Fruit fly (Drosophila melanogaster) whole organism, embryonic: ENCODE results near the gene Ostgamma.
A peak's percentile ranks its signal among the peaks of the same experiment; 100 is the strongest.

ENCODE experiments used
- CG10267 ChIP-seq: fragments of 200-800 bp; sonication (Bioruptor generic); optimal IDR thresholded peaks from 2 replicates; lab custom pipeline; 2018; ENCODE audit warnings: missing biosample characterization, mild to moderate bottlenecking, missing genetic modification characterization, moderate library complexity
- CG10321 ChIP-seq: fragments of 200-800 bp; sonication (Bioruptor generic); IDR thresholded peaks from 2 replicates; pipeline ENCODE4 v1.3.6; 2022; ENCODE audit warnings: missing biosample characterization, missing genetic modification characterization
- CG10654 ChIP-seq: fragments of 200-800 bp; sonication (Bioruptor generic); optimal IDR thresholded peaks from 2 replicates; lab custom pipeline; 2016; ENCODE audit warnings: missing biosample characterization, missing genetic modification characterization
- CG12236 ChIP-seq: fragments of 200-800 bp; sonication (Bioruptor generic); optimal IDR thresholded peaks from 2 replicates; lab custom pipeline; 2016; ENCODE audit warnings: missing biosample characterization, missing genetic modification characterization
- CG13624 ChIP-seq: fragments of 200-800 bp; sonication (Bioruptor generic); optimal IDR thresholded peaks from 2 replicates; lab custom pipeline; 2016; ENCODE audit warnings: missing biosample characterization, missing genetic modification characterization
- CG16863 ChIP-seq: fragments of 200-800 bp; sonication (Bioruptor generic); optimal IDR thresholded peaks from 3 replicates; lab custom pipeline; 2016; ENCODE audit warnings: missing biosample characterization, missing genetic modification characterization
- CG17912 ChIP-seq: fragments of 200-800 bp; sonication (Bioruptor generic); optimal IDR thresholded peaks from 2 replicates; lab custom pipeline; 2018; ENCODE audit warnings: missing biosample characterization, mild to moderate bottlenecking, missing genetic modification characterization
- CG2712 ChIP-seq: fragments of 200-800 bp; optimal IDR thresholded peaks from 3 replicates; lab custom pipeline; 2019; ENCODE audit warnings: missing biosample characterization, mild to moderate bottlenecking, missing genetic modification characterization, moderate library complexity
- CG2875 ChIP-seq: fragments of 200-800 bp; sonication (Bioruptor generic); optimal IDR thresholded peaks from 2 replicates; lab custom pipeline; 2017; ENCODE audit warnings: missing biosample characterization, mild to moderate bottlenecking, missing genetic modification characterization, missing genetic modification reagents
- CG2889 ChIP-seq: fragments of 200-800 bp; sonication (Bioruptor generic); IDR thresholded peaks from 3 replicates; pipeline ENCODE4 v1.3.6; 2022; ENCODE audit warnings: missing biosample characterization, missing genetic modification characterization
- CG30431 ChIP-seq: fragments of 200-800 bp; sonication (Bioruptor generic); optimal IDR thresholded peaks from 2 replicates; lab custom pipeline; 2017; ENCODE audit warnings: missing biosample characterization, missing genetic modification characterization
- CG42726 ChIP-seq: fragments of 200-800 bp; sonication (Bioruptor generic); IDR thresholded peaks from 2 replicates; pipeline ENCODE4 v1.3.6; 2022; ENCODE audit warnings: missing biosample characterization, missing genetic modification characterization; ENCODE audit not compliant: partially characterized antibody
- CG4328 ChIP-seq: fragments of 200-800 bp; sonication (Bioruptor generic); optimal IDR thresholded peaks from 3 replicates; lab custom pipeline; 2017; ENCODE audit warnings: missing biosample characterization, missing genetic modification reagents, missing genetic modification characterization
- CG6272 ChIP-seq: fragments of 200-800 bp; sonication (Bioruptor generic); IDR thresholded peaks from 2 replicates; pipeline ENCODE4 v1.3.6; 2022; ENCODE audit warnings: missing biosample characterization, missing genetic modification characterization
- CG6765 ChIP-seq: fragments of 200-800 bp; sonication (Bioruptor generic); optimal IDR thresholded peaks from 3 replicates; lab custom pipeline; 2017; ENCODE audit warnings: missing biosample characterization, mild to moderate bottlenecking, missing genetic modification characterization
- CG7963 ChIP-seq: fragments of 200-800 bp; sonication (Bioruptor generic); IDR thresholded peaks from 3 replicates; pipeline ENCODE4 v1.3.6; 2022; ENCODE audit warnings: missing biosample characterization, missing genetic modification characterization; ENCODE audit not compliant: partially characterized antibody
- CG8765 ChIP-seq: fragments of 200-800 bp; sonication (Bioruptor generic); IDR thresholded peaks from 2 replicates; pipeline ENCODE4 v1.3.6; 2022; ENCODE audit warnings: missing biosample characterization, missing genetic modification characterization
- CG9215 ChIP-seq: fragments of 200-800 bp; sonication (Bioruptor generic); IDR thresholded peaks from 2 replicates; pipeline ENCODE4 v1.3.6; 2022; ENCODE audit warnings: missing biosample characterization, missing genetic modification characterization
- Camta ChIP-seq: fragments of 200-800 bp; sonication (Bioruptor generic); optimal IDR thresholded peaks from 2 replicates; lab custom pipeline; 2016; ENCODE audit warnings: missing biosample characterization, missing genetic modification characterization
- CoRest ChIP-seq: fragments of 200-800 bp; sonication (Bioruptor generic); optimal IDR thresholded peaks from 3 replicates; lab custom pipeline; 2018; ENCODE audit warnings: missing biosample characterization, mild to moderate bottlenecking, missing genetic modification characterization, moderate library complexity
- Dfd ChIP-seq, 2 experiments: fragments of >200 bp; optimal IDR thresholded peaks; 2 replicates each; lab custom pipeline; 2017; ENCODE audit warnings: missing biosample characterization in 2 of 2, missing genetic modification characterization in 2 of 2
- Doc3 ChIP-seq: fragments of 200-800 bp; sonication (Bioruptor generic); IDR thresholded peaks from 3 replicates; pipeline ENCODE4 v1.3.6; 2022; ENCODE audit warnings: missing biosample characterization, missing genetic modification characterization; ENCODE audit not compliant: partially characterized antibody
- Dp ChIP-seq: fragments of 200-800 bp; sonication (Bioruptor generic); optimal IDR thresholded peaks from 2 replicates; lab custom pipeline; 2018; ENCODE audit warnings: missing biosample characterization, mild to moderate bottlenecking, missing genetic modification characterization, moderate library complexity
- Fer1 ChIP-seq: fragments of 200-800 bp; sonication (Bioruptor generic); optimal IDR thresholded peaks from 2 replicates; lab custom pipeline; 2017; ENCODE audit warnings: missing biosample characterization, mild to moderate bottlenecking, missing genetic modification characterization
- HLH4C ChIP-seq: fragments of 200-800 bp; sonication (Bioruptor generic); IDR thresholded peaks from 3 replicates; pipeline ENCODE4 v1.3.6; 2022; ENCODE audit warnings: missing biosample characterization, missing genetic modification characterization; ENCODE audit not compliant: partially characterized antibody
- HmgZ ChIP-seq: fragments of 200-800 bp; sonication (Bioruptor generic); optimal IDR thresholded peaks from 2 replicates; lab custom pipeline; 2018; ENCODE audit warnings: missing biosample characterization, mild to moderate bottlenecking, missing genetic modification characterization
- MESR4 ChIP-seq: fragments of 200-800 bp; sonication (Bioruptor generic); optimal IDR thresholded peaks from 2 replicates; lab custom pipeline; 2018; ENCODE audit warnings: missing biosample characterization, mild to moderate bottlenecking, missing genetic modification characterization, moderate library complexity
- Med ChIP-seq: fragments of 200-800 bp; sonication (Bioruptor generic); peaks from one replicate; lab custom pipeline; 2016; ENCODE audit warnings: missing biosample characterization, missing genetic modification characterization, mild to moderate bottlenecking, inconsistent platforms, moderate library complexity
- Mes4 ChIP-seq: fragments of 200-800 bp; sonication (Bioruptor generic); optimal IDR thresholded peaks from 2 replicates; lab custom pipeline; 2016; ENCODE audit warnings: missing biosample characterization, missing genetic modification characterization
- PHDP ChIP-seq: fragments of 200-800 bp; sonication (Bioruptor generic); optimal IDR thresholded peaks from 3 replicates; lab custom pipeline; 2018; ENCODE audit warnings: missing biosample characterization, mild to moderate bottlenecking, missing genetic modification characterization, moderate library complexity
- Ptx1 ChIP-seq: fragments of 200-800 bp; sonication (Bioruptor generic); IDR thresholded peaks from 2 replicates; pipeline ENCODE4 v1.3.6; 2022; ENCODE audit warnings: missing biosample characterization, missing genetic modification characterization
- Side ChIP-seq: fragments of 200-800 bp; sonication (Bioruptor generic); optimal IDR thresholded peaks from 2 replicates; lab custom pipeline; 2016; ENCODE audit warnings: missing biosample characterization, missing genetic modification characterization
- Spps ChIP-seq: fragments of 200-800 bp; sonication (Bioruptor generic); optimal IDR thresholded peaks from 2 replicates; lab custom pipeline; 2018; ENCODE audit warnings: missing biosample characterization, mild to moderate bottlenecking, missing genetic modification characterization
- Taf1 ChIP-seq: fragments of 200-800 bp; sonication (Bioruptor generic); IDR thresholded peaks from 2 replicates; pipeline ENCODE4 v1.3.6; 2022; ENCODE audit warnings: missing biosample characterization, missing genetic modification characterization
- ab ChIP-seq: fragments of 200-800 bp; sonication (Bioruptor generic); optimal IDR thresholded peaks from 2 replicates; lab custom pipeline; 2016; ENCODE audit warnings: missing biosample characterization, missing genetic modification characterization
- ash1 ChIP-seq: fragments of 200-800 bp; sonication (Bioruptor generic); optimal IDR thresholded peaks from 2 replicates; lab custom pipeline; 2018; ENCODE audit warnings: missing biosample characterization, mild to moderate bottlenecking, missing genetic modification characterization
- chm ChIP-seq: fragments of 200-800 bp; sonication (Bioruptor generic); IDR thresholded peaks from 2 replicates; pipeline ENCODE4 v1.3.6; 2022; ENCODE audit warnings: missing biosample characterization, missing genetic modification characterization
- crol ChIP-seq: fragments of 200-800 bp; sonication (Bioruptor generic); IDR thresholded peaks from 2 replicates; pipeline ENCODE4 v1.3.6; 2022; ENCODE audit warnings: missing biosample characterization, missing genetic modification characterization
- gcm ChIP-seq: fragments of 200-800 bp; sonication (Bioruptor generic); optimal IDR thresholded peaks from 2 replicates; lab custom pipeline; 2019; ENCODE audit warnings: missing biosample characterization, mild to moderate bottlenecking, missing genetic modification characterization, moderate library complexity
- h ChIP-seq: fragments of >200 bp; optimal IDR thresholded peaks from 2 replicates; lab custom pipeline; 2017
- hb ChIP-seq: fragments of 200-800 bp; sonication (Bioruptor generic); IDR thresholded peaks from 3 replicates; pipeline ENCODE4 v1.3.6; 2022; ENCODE audit warnings: missing biosample characterization, missing genetic modification characterization; ENCODE audit not compliant: partially characterized antibody
- kah ChIP-seq: fragments of 200-800 bp; sonication (Bioruptor generic); optimal IDR thresholded peaks from 2 replicates; lab custom pipeline; 2018; ENCODE audit warnings: missing biosample characterization, mild to moderate bottlenecking, missing genetic modification characterization
- nerfin-1 ChIP-seq: fragments of 200-800 bp; sonication (Bioruptor generic); optimal IDR thresholded peaks from 3 replicates; lab custom pipeline; 2019; ENCODE audit warnings: missing biosample characterization, mild to moderate bottlenecking, missing genetic modification characterization, moderate library complexity
- shn ChIP-seq: fragments of 200-800 bp; sonication (Bioruptor generic); optimal IDR thresholded peaks from 3 replicates; lab custom pipeline; 2016; ENCODE audit warnings: missing biosample characterization, missing genetic modification characterization
- sob ChIP-seq: fragments of 200-800 bp; sonication (Bioruptor generic); IDR thresholded peaks from 2 replicates; pipeline ENCODE4 v1.3.6; 2022; ENCODE audit warnings: missing biosample characterization, missing genetic modification characterization
- tap ChIP-seq: fragments of 200-800 bp; optimal IDR thresholded peaks from 3 replicates; lab custom pipeline; 2019; ENCODE audit warnings: missing biosample characterization, mild to moderate bottlenecking, missing genetic modification characterization, moderate library complexity
- tna ChIP-seq: fragments of 200-800 bp; sonication (Bioruptor generic); IDR thresholded peaks from 2 replicates; pipeline ENCODE4 v1.3.6; 2022; ENCODE audit warnings: missing biosample characterization, missing genetic modification characterization; ENCODE audit not compliant: partially characterized antibody
- toy ChIP-seq: fragments of 200-800 bp; sonication (Bioruptor generic); IDR thresholded peaks from 2 replicates; pipeline ENCODE4 v1.3.6; 2022; ENCODE audit warnings: missing biosample characterization, missing genetic modification characterization
- tx ChIP-seq: fragments of 200-800 bp; sonication (Bioruptor generic); optimal IDR thresholded peaks from 2 replicates; lab custom pipeline; 2016; ENCODE audit warnings: missing biosample characterization, missing genetic modification characterization
- unpg ChIP-seq: fragments of 200-800 bp; sonication (Bioruptor generic); optimal IDR thresholded peaks from 3 replicates; lab custom pipeline; 2018; ENCODE audit warnings: missing biosample characterization, mild to moderate bottlenecking, missing genetic modification characterization, moderate library complexity
- z ChIP-seq: fragments of 200-800 bp; sonication (Bioruptor generic); IDR thresholded peaks from 3 replicates; pipeline ENCODE4 v1.3.6; 2022; ENCODE audit warnings: missing biosample characterization, missing genetic modification characterization

Gene Ostgamma

dm6 chr2L:8311091-8311490 is 3.1 kb upstream of the Ostgamma start, which contains the start of the genes CG7810 and CG7806 (continued):
- peak; percentile 69 for TF ChIP-seq CG6272 (GFP tag; lab: Robert Waterston, UW)
- TF ChIP-seq CG10321: peak; percentile 70
- TF ChIP-seq CoRest (tag; lab: Kevin White, UChicago): peak; percentile 91
- TF ChIP-seq Spps (tag; lab: Kevin White, UChicago): peak; percentile 80
- TF ChIP-seq crol (GFP tag; lab: Robert Waterston, UW): peak; percentile 58; the same call in 1 of the 2 replicates
- TF ChIP-seq gcm (GFP tag; lab: Kevin White, UChicago): peak; percentile 92
- peak; percentile 86 for TF ChIP-seq tx (GFP tag; lab: Kevin White, UChicago)
- peak; percentile 91 for TF ChIP-seq CG12236 (GFP tag; lab: Kevin White, UChicago)
- TF ChIP-seq z (GFP tag; lab: Robert Waterston, UW): 0 out of 3 replicates have a peak, but pooled peaks have one; percentile 48
- peak; percentile 90 for TF ChIP-seq Fer1 (GFP tag; lab: Kevin White, UChicago)
- TF ChIP-seq CG8765 (GFP tag; lab: Robert Waterston, UW): peak; percentile 50; the same call in 1 of the 2 replicates
- no peak for TF ChIP-seq h (lab: Kevin White, UChicago)
- peak; percentile 95 for TF ChIP-seq Ptx1 (GFP tag; lab: Robert Waterston, UW)
- 0 out of 2 replicates have a peak, but pooled peaks have one; percentile 31 for TF ChIP-seq toy
- peak; percentile 74 for TF ChIP-seq shn (GFP tag; lab: Kevin White, UChicago)
- TF ChIP-seq Mes4: peak; percentile 90
- peak; percentile 82 for TF ChIP-seq CG6765 (GFP tag; lab: Kevin White, UChicago)
- TF ChIP-seq CG10654: peak; percentile 86
- TF ChIP-seq PHDP (tag; lab: Kevin White, UChicago): peak; percentile 95

- TF ChIP-seq nerfin-1: no peak
- TF ChIP-seq hb: peak; percentile 54; the same call in 2 of the 3 replicates
- no peak for TF ChIP-seq unpg
- TF ChIP-seq tna (GFP tag; lab: Robert Waterston, UW): peak; percentile 78
- TF ChIP-seq CG2712: peak; percentile 5
- no peak for TF ChIP-seq sob
- no peak for TF ChIP-seq CG2875 (GFP tag; lab: Kevin White, UChicago)
- no peak for TF ChIP-seq CG9215
- TF ChIP-seq MESR4 (GFP tag; lab: Kevin White, UChicago): peak; percentile 57
- no peak for TF ChIP-seq CG10267
- peak; percentile 57 for TF ChIP-seq Med
- no peak for TF ChIP-seq CG4328 (GFP tag; lab: Kevin White, UChicago)
- no peak for TF ChIP-seq ash1 (GFP tag; lab: Kevin White, UChicago)
- TF ChIP-seq kah (GFP tag; lab: Kevin White, UChicago): no peak
- TF ChIP-seq chm: no peak
- peak; percentile 90 for TF ChIP-seq Doc3 (GFP tag; lab: Robert Waterston, UW)
- no peak for TF ChIP-seq CG16863 (GFP tag; lab: Kevin White, UChicago)
- peak; percentile 84 for TF ChIP-seq CG42726 (GFP tag; lab: Robert Waterston, UW)
- peak; percentile 78 for TF ChIP-seq HLH4C
- no peak for TF ChIP-seq CG13624 (GFP tag; lab: Kevin White, UChicago)
- no peak for TF ChIP-seq Taf1 (GFP tag; lab: Robert Waterston, UW)
- no peak for TF ChIP-seq CG30431 (GFP tag; lab: Kevin White, UChicago)
- no peak for TF ChIP-seq CG17912 (GFP tag; lab: Kevin White, UChicago)
- TF ChIP-seq CoRest (tag; lab: Kevin White, UChicago): peak; percentile 3
- TF ChIP-seq Side (GFP tag; lab: Kevin White, UChicago): no peak
- TF ChIP-seq Dp (GFP tag; lab: Kevin White, UChicago): peak; percentile 88
- no peak for TF ChIP-seq ab (GFP tag; lab: Kevin White, UChicago)
- no peak for TF ChIP-seq Dfd (GFP tag; optimal IDR thresholded peaks at IDR 0.05; lab: Kevin White, UChicago)
- no peak for TF ChIP-seq CG2889 (GFP tag; lab: Robert Waterston, UW)
- TF ChIP-seq CG7963 (GFP tag; lab: Robert Waterston, UW): peak; percentile 83
- no peak for TF ChIP-seq Camta (GFP tag; lab: Kevin White, UChicago)
- TF ChIP-seq HmgZ (tag; lab: Kevin White, UChicago): no peak
- no peak for TF ChIP-seq tap (tag; lab: Kevin White, UChicago)
These were observed 2.6 kb downstream of the Ostgamma start, which contains the start of gene CG7840 for dm6 chr2L:8305409-8305808. CG7840 (plus strand) TSS chr2L:8305586.
